Fruit fly (Drosophila melanogaster) whole organism, pupa: ENCODE results near the gene CG1161.

Experiments used
- CG10348 ChIP-seq: fragments of 200-800 bp; sonication (Bioruptor generic); IDR thresholded peaks from 2 replicates; pipeline ENCODE4 v1.3.6; 2022; ENCODE audit warnings: missing biosample characterization, missing genetic modification characterization
- CG12605 ChIP-seq: fragments of 200-800 bp; sonication (Bioruptor generic); IDR thresholded peaks from 2 replicates; pipeline ENCODE4 v1.3.6; 2022; ENCODE audit warnings: missing biosample characterization, missing genetic modification characterization
- CG13204 ChIP-seq: fragments of 200-800 bp; sonication (Bioruptor generic); optimal IDR thresholded peaks from 2 replicates; lab custom pipeline; 2018; ENCODE audit warnings: missing biosample characterization, mild to moderate bottlenecking, missing genetic modification characterization, moderate library complexity
- CG14655 ChIP-seq: fragments of 200-800 bp; sonication (Bioruptor generic); optimal IDR thresholded peaks from 3 replicates; lab custom pipeline; 2017; ENCODE audit warnings: mild to moderate bottlenecking, missing biosample characterization, missing genetic modification reagents, missing genetic modification characterization
- CG15710 ChIP-seq: fragments of 200-800 bp; sonication (Bioruptor generic); optimal IDR thresholded peaks from 2 replicates; lab custom pipeline; 2018; ENCODE audit warnings: missing biosample characterization, mild to moderate bottlenecking, missing genetic modification characterization, moderate library complexity
- CG17806 ChIP-seq: fragments of 200-800 bp; sonication (Bioruptor generic); optimal IDR thresholded peaks from 2 replicates; lab custom pipeline; 2018; ENCODE audit warnings: missing biosample characterization, mild to moderate bottlenecking, missing genetic modification characterization, moderate library complexity
- CG32121 ChIP-seq: fragments of 200-800 bp; sonication (Bioruptor generic); IDR thresholded peaks from 2 replicates; pipeline ENCODE4 v1.3.6; 2022; ENCODE audit warnings: missing biosample characterization, missing genetic modification characterization
- CG34367 ChIP-seq: fragments of 200-800 bp; sonication (Bioruptor generic); optimal IDR thresholded peaks from 2 replicates; lab custom pipeline; 2018; ENCODE audit warnings: missing biosample characterization, mild to moderate bottlenecking, missing genetic modification characterization
- CG4496 ChIP-seq: fragments of 200-800 bp; sonication (Bioruptor generic); IDR thresholded peaks from 3 replicates; pipeline ENCODE4 v1.3.6; 2022; ENCODE audit warnings: missing biosample characterization, missing genetic modification characterization
- CG8159 ChIP-seq: fragments of 200-800 bp; sonication (Bioruptor generic); optimal IDR thresholded peaks from 3 replicates; lab custom pipeline; 2018; ENCODE audit warnings: missing biosample characterization, mild to moderate bottlenecking, missing genetic modification characterization, moderate library complexity
- CG8301 ChIP-seq: fragments of 200-800 bp; sonication (Bioruptor generic); optimal IDR thresholded peaks from 2 replicates; lab custom pipeline; 2018; ENCODE audit warnings: missing biosample characterization, mild to moderate bottlenecking, missing genetic modification characterization
- CG9948 ChIP-seq: fragments of 200-800 bp; sonication (Bioruptor generic); optimal IDR thresholded peaks from 2 replicates; lab custom pipeline; 2018; ENCODE audit warnings: missing biosample characterization, mild to moderate bottlenecking, missing genetic modification characterization, moderate library complexity
- D1 ChIP-seq: fragments of 200-800 bp; sonication (Bioruptor generic); optimal IDR thresholded peaks from 2 replicates; lab custom pipeline; 2018; ENCODE audit warnings: missing biosample characterization, mild to moderate bottlenecking, missing genetic modification characterization, moderate library complexity
- EcR ChIP-seq: fragments of 200-800 bp; sonication (Bioruptor generic); optimal IDR thresholded peaks from 3 replicates; lab custom pipeline; 2019; ENCODE audit warnings: missing biosample characterization, missing genetic modification characterization, mild to moderate bottlenecking, moderate library complexity, missing genetic modification reagents
- Ets98B ChIP-seq: fragments of 200-800 bp; sonication (Bioruptor generic); IDR thresholded peaks from 2 replicates; pipeline ENCODE4 v1.3.6; 2022; ENCODE audit warnings: missing biosample characterization, missing genetic modification characterization
- Pif1A ChIP-seq: fragments of 200-800 bp; sonication (Bioruptor generic); optimal IDR thresholded peaks from 3 replicates; lab custom pipeline; 2016; ENCODE audit warnings: missing biosample characterization, missing genetic modification characterization
- Pif1B ChIP-seq: fragments of 200-800 bp; sonication (Bioruptor generic); optimal IDR thresholded peaks from 3 replicates; lab custom pipeline; 2016; ENCODE audit warnings: missing biosample characterization, missing genetic modification characterization
- Snoo ChIP-seq: fragments of 200-800 bp; sonication (Bioruptor generic); optimal IDR thresholded peaks from 3 replicates; lab custom pipeline; 2017; ENCODE audit warnings: missing biosample characterization, mild to moderate bottlenecking, missing genetic modification characterization, inconsistent platforms
- fd96Ca ChIP-seq: fragments of 200-800 bp; sonication (Bioruptor generic); IDR thresholded peaks from 3 replicates; pipeline ENCODE4 v1.3.6; 2022; ENCODE audit warnings: missing biosample characterization, missing genetic modification characterization
- gl ChIP-seq: fragments of 200-800 bp; sonication (Bioruptor generic); optimal IDR thresholded peaks from 2 replicates; lab custom pipeline; 2018; ENCODE audit warnings: missing biosample characterization, mild to moderate bottlenecking, missing genetic modification characterization
- rn ChIP-seq: fragments of 200-800 bp; sonication (Bioruptor generic); IDR thresholded peaks from 2 replicates; pipeline ENCODE4 v1.3.6; 2022; ENCODE audit warnings: missing biosample characterization, missing genetic modification characterization

Gene CG1161

dm6 chr3R:5326166-5326565 is 28.7 kb upstream of the CG1161 start:
- no peak for TF ChIP-seq CG9948
- no peak for TF ChIP-seq EcR (GFP tag; lab: Kevin White, UChicago)
- TF ChIP-seq CG13204 (GFP tag; lab: Kevin White, UChicago), result no peak
- no peak for TF ChIP-seq CG8159 (tag; lab: Kevin White, UChicago)
- TF ChIP-seq fd96Ca, result 0 out of 3 replicates have a peak, but pooled peaks have one; percentile 15

DNA sequence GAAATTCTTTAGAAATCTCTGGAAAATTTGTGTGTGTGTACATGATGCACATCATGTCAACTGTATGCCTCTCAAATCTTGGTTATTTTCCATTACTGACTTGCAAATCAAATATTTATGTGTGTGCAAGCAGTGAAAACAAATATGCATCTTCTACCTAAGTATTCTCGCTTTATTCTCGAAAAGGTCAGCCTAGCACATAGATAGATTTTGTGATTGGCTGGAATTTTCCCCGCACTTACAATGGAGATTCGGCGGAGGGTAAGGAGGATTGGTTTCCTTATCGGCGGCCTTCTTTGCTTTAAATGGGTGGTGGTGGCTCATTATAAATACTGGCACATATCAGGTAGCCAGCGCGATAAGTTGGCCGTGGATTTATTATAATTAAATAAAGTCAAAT is 27.0 kb upstream of the CG1161 start:
- TF ChIP-seq CG12605 (GFP tag; lab: Robert Waterston, UW) (no peak), fd96Ca (no peak), CG9948 (no peak), gl (tag; lab: Kevin White, UChicago) (no peak), CG10348 (GFP tag; lab: Robert Waterston, UW) (no peak), Snoo (tag; lab: Kevin White, UChicago) (no peak)

DNA sequence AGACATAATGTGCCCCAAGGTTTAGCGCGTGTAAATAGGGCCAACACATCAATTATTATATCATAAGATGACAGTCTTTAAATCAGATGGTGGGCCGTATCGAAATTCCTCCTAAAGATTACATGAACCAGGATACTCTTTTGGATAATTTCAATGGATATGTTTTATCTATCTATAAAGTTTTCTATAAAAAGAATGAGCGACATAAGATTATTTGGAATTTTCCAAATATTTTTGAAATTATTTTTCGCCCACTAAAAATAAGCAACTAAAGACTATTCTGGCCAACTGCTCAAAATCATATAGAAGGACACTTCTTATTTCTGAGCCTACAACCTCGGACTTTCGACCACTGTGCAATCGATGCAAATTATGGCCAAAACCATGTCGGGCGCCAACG is 24.6 kb upstream of the CG1161 start:
- peak; percentile 19 for TF ChIP-seq CG15710 (tag; lab: Kevin White, UChicago)
- 0 out of 2 replicates have a peak, but pooled peaks have one; percentile 21 for TF ChIP-seq Ets98B (GFP tag; lab: Robert Waterston, UW)
- peak; percentile 43 for TF ChIP-seq CG8159 (tag; lab: Kevin White, UChicago)
- TF ChIP-seq CG14655 (GFP tag; lab: Kevin White, UChicago), result peak; percentile 42
- TF ChIP-seq CG32121, result no peak
- TF ChIP-seq fd96Ca, result no peak
- peak; percentile 32 for TF ChIP-seq Pif1A (GFP tag; lab: Kevin White, UChicago)
- TF ChIP-seq CG13204 (GFP tag; lab: Kevin White, UChicago), result no peak
- TF ChIP-seq CG4496 (GFP tag; lab: Robert Waterston, UW), result no peak
- peak; percentile 22 for TF ChIP-seq CG17806
- no peak for TF ChIP-seq gl (tag; lab: Kevin White, UChicago)
- no peak for TF ChIP-seq CG34367 (tag; lab: Kevin White, UChicago)
- no peak for TF ChIP-seq D1
- TF ChIP-seq CG12605 (GFP tag; lab: Robert Waterston, UW), result no peak
- no peak for TF ChIP-seq EcR (GFP tag; lab: Kevin White, UChicago)
- TF ChIP-seq CG8301 (tag; lab: Kevin White, UChicago), result peak; percentile 21
- no peak for TF ChIP-seq Snoo (tag; lab: Kevin White, UChicago)
- TF ChIP-seq Pif1B, result no peak
- TF ChIP-seq CG9948, result peak; percentile 15
- no peak for TF ChIP-seq rn (GFP tag; lab: Robert Waterston, UW)
- no peak for TF ChIP-seq CG10348 (GFP tag; lab: Robert Waterston, UW)

DNA sequence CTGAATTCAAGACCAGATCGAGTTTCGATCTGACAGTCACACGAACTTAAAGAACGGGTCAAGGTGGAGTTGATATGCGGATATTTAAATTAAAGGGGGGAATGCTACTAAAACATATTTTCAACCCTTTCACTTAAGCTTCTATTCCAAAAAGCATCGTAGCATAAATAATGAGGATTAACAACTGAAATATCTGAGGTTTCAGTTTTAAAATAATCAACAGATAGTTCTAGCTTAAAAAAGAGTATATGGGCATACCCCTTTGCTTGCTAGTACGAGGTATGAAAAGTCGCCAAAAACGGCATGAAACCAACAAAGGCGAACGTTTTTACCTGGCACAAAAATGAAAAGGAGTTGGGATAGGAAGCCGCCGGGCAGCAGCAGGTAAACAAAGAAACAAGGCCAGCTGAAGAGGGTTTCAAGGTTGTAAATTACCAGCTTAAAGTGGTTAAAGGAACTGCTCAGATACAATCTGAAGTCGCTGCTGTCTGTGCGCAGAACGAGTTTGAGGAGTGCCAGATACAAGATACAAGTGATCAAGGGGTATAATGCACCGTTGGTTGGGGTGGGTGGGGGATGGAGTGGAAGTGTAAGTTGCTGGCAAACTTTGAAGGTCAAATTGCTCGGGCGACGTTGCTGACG is 23.0 kb upstream of the CG1161 start:
- 0 out of 3 replicates have a peak, but pooled peaks have one; percentile 20 for TF ChIP-seq CG4496 (GFP tag; lab: Robert Waterston, UW)
- TF ChIP-seq CG17806, result peak; percentile 62
- no peak for TF ChIP-seq Ets98B (GFP tag; lab: Robert Waterston, UW)
- TF ChIP-seq CG34367 (tag; lab: Kevin White, UChicago), result peak; percentile 35
- peak; percentile 63 for TF ChIP-seq CG15710 (tag; lab: Kevin White, UChicago)
- peak; percentile 17 for TF ChIP-seq Pif1A (GFP tag; lab: Kevin White, UChicago)
- TF ChIP-seq gl (tag; lab: Kevin White, UChicago), result no peak
- TF ChIP-seq Pif1B, result peak; percentile 16
- TF ChIP-seq CG8159 (tag; lab: Kevin White, UChicago), result peak; percentile 72
- no peak for TF ChIP-seq CG10348 (GFP tag; lab: Robert Waterston, UW)
- peak; percentile 91 for TF ChIP-seq EcR (GFP tag; lab: Kevin White, UChicago)
- peak; percentile 60 for TF ChIP-seq CG9948

DNA sequence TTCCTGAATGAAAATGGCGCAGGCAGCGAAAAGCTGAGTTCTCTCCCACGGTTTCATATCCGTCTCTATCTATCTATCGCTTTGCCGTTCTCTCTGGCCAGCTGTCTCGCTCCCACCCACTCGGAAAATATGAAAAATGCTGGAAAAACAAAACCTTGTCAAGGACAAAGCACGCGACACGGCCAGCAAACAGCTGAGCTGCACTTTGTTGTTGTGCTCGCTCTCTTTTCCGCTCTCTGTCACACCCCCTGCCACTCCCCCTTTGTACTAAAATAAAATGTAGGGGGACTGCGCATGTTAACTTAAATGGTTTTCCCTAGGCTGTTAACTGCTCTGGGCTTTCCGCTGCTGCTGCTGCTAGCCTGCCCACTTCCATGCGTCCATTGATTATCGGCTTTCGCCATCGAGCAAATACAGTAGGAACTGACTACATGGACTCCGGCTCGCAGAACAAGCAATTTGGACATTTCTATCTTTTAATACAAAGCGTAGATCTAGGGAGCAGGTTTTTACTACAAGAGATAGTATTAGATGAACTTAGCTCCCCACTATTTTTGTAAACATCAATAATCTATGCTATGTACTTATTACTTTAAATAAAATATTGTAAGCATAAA is 8.1 kb upstream of the CG1161 start:
- TF ChIP-seq rn (GFP tag; lab: Robert Waterston, UW) (no peak), CG4496 (GFP tag; lab: Robert Waterston, UW) (no peak), gl (tag; lab: Kevin White, UChicago) (no peak), CG9948 (no peak), D1 (no peak), CG14655 (GFP tag; lab: Kevin White, UChicago) (no peak), CG34367 (tag; lab: Kevin White, UChicago) (no peak), fd96Ca (no peak)

- TF ChIP-seq Ets98B (GFP tag; lab: Robert Waterston, UW) (no peak), Pif1A (GFP tag; lab: Kevin White, UChicago) (no peak), CG34367 (tag; lab: Kevin White, UChicago) (no peak), CG32121 (no peak), gl (tag; lab: Kevin White, UChicago) (no peak), CG4496 (GFP tag; lab: Robert Waterston, UW) (no peak), CG15710 (tag; lab: Kevin White, UChicago) (no peak), D1 (no peak), CG9948 (no peak), CG14655 (GFP tag; lab: Kevin White, UChicago) (no peak), EcR (GFP tag; lab: Kevin White, UChicago) (no peak), CG10348 (GFP tag; lab: Robert Waterston, UW) (no peak), CG17806 (no peak), CG12605 (GFP tag; lab: Robert Waterston, UW) (no peak), rn (GFP tag; lab: Robert Waterston, UW) (no peak), fd96Ca (no peak), Snoo (tag; lab: Kevin White, UChicago) (no peak)
Measured at dm6 chr3R:5350393-5350972, 4.4 kb upstream of the CG1161 start, which contains the start of gene mtd. Gene mtd, minus strand, starts transcription at chr3R:5350443.
